Worm (Caenorhabditis elegans): ENCODE results near the gene sri-1.

sri-1 gene

DNA sequence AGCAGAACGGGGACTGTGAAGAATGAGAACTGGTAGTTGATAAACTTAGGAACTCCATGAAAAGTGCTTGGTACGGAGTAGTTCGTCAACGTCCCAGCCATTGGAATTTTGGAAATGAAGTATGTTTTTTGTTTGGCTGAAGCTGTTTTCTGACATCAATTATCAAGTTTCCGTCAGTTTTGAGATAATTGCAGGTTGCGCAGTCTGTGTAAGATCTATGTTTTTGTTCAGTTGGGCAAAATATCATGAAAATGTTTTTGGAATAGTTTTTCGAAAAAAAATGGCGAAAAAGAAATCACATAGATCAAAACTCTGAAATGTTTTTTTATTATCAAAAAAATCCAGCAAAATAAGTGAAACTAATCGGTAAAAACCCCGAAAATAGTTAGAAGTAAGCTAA lies 7.4 kb upstream of the sri-1 start, which contains the start of gene sru-22:
TSS of gene sru-22 (minus strand) at position 101 of the 400 bp plus-strand sequence.
- TF ChIP-seq lim-6 (tag; optimal IDR thresholded peaks at IDR 0.05) (no peak), ztf-16 (tag; optimal IDR thresholded peaks at IDR 0.05) (no peak), nhr-232 (tag; optimal IDR thresholded peaks at IDR 0.05) (no peak), hlh-13 (GFP tag; optimal IDR thresholded peaks at IDR 0.05) (no peak), C38D4.7 (GFP tag; optimal IDR thresholded peaks at IDR 0.05) (no peak), sox-4 (tag; optimal IDR thresholded peaks at IDR 0.05) (no peak), hlh-6 (tag; optimal IDR thresholded peaks at IDR 0.05) (no peak), ahr-1 (tag; optimal IDR thresholded peaks at IDR 0.05) (no peak), rnt-1 (tag; optimal IDR thresholded peaks at IDR 0.05) (no peak), unc-86 (tag; optimal IDR thresholded peaks at IDR 0.05) (no peak), eyg-1 (tag; optimal IDR thresholded peaks at IDR 0.05) (no peak), madf-2 (tag; optimal IDR thresholded peaks at IDR 0.05) (no peak), sdc-2 (tag; optimal IDR thresholded peaks at IDR 0.05) (no peak), hlh-30 (tag; optimal IDR thresholded peaks at IDR 0.05; ENCODE audit: insufficient read depth) (no peak), pha-2 (tag; optimal IDR thresholded peaks at IDR 0.05) (no peak), C08G9.2 (tag; optimal IDR thresholded peaks at IDR 0.05) (no peak)

DNA sequence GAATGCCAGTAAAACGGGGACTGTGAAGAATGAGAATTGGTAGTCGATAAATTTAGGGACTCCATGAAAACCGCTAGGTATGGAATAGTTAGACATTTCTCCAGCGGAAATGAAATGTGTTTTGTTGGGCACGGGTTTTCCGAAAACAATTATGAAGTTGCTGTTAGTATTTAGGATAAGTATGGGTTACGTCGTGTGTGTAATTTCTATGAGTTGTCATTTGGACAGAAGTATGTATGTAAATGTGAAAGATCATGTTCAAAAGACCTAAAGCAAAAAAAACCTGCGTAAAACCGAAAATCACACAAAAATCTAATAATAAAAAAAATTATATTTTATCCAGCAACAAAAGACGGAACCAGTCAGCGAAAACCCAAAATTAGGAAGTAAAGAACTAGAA lies 5.0 kb upstream of the sri-1 start, which contains the start of gene sru-23:
TSS of gene sru-23 (minus strand) at position 101 of the 400 bp plus-strand sequence.
- no peak for TF ChIP-seq ceh-6 (GFP tag; optimal IDR thresholded peaks at IDR 0.05)
- TF ChIP-seq ceh-14 (tag; optimal IDR thresholded peaks at IDR 0.05), result no peak
- TF ChIP-seq sox-2 (GFP tag; IDR thresholded peaks at IDR 0.05), result no peak
- no peak for TF ChIP-seq ceh-24 (tag; optimal IDR thresholded peaks at IDR 0.05)
- TF ChIP-seq elt-4 (tag; optimal IDR thresholded peaks at IDR 0.05), result no peak
- no peak for TF ChIP-seq pha-2 (tag; optimal IDR thresholded peaks at IDR 0.05)
- TF ChIP-seq ceh-22 (tag; optimal IDR thresholded peaks at IDR 0.05), result no peak
- TF ChIP-seq dmd-4 (tag; optimal IDR thresholded peaks at IDR 0.05; ENCODE audit: borderline replicate concordance), result no peak
- TF ChIP-seq eyg-1 (tag; optimal IDR thresholded peaks at IDR 0.05), result no peak
- TF ChIP-seq elt-2 (tag; optimal IDR thresholded peaks at IDR 0.05), result no peak
- no peak for TF ChIP-seq ceh-19 (GFP tag; optimal IDR thresholded peaks at IDR 0.05)
- no peak for TF ChIP-seq hlh-8 (tag; optimal IDR thresholded peaks at IDR 0.05)
- no peak for TF ChIP-seq unc-3 (GFP tag; conservative IDR thresholded peaks at IDR 0.05)
- no peak for TF ChIP-seq unc-3 (tag; optimal IDR thresholded peaks at IDR 0.05)
- TF ChIP-seq unc-42 (tag; optimal IDR thresholded peaks at IDR 0.05), result no peak
- TF ChIP-seq F13H6.1 (tag; optimal IDR thresholded peaks at IDR 0.05), result no peak
- no peak for TF ChIP-seq nhr-11 (tag; optimal IDR thresholded peaks at IDR 0.05)
- TF ChIP-seq T23F11.4 (GFP tag; optimal IDR thresholded peaks at IDR 0.05), result no peak

DNA sequence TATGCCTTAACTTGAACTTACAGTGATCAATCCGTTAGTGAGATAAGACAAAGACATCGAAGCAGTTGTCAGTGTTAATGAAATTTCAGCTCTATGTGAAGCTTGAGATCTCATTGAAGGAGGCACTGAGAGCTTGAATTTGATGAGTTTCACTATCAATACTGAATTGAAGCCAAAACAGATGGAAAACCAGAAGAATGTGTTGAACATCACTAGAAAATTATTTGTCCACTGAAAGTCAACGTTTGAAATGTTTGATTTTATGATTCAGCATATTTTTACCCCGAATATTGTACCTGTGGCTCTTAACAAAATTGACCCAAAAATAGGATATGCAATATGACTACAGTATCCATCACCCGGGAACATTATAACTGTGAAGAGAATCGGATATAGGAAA lies 3.4 kb upstream of the sri-1 start:
- no peak for TF ChIP-seq ahr-1 (tag; optimal IDR thresholded peaks at IDR 0.05)
- TF ChIP-seq eyg-1 (tag; optimal IDR thresholded peaks at IDR 0.05), result no peak
- no peak for TF ChIP-seq madf-2 (tag; optimal IDR thresholded peaks at IDR 0.05)
- TF ChIP-seq zip-5 (tag; optimal IDR thresholded peaks at IDR 0.05), result no peak
- TF ChIP-seq ceh-48 (tag; optimal IDR thresholded peaks at IDR 0.05), result no peak

DNA sequence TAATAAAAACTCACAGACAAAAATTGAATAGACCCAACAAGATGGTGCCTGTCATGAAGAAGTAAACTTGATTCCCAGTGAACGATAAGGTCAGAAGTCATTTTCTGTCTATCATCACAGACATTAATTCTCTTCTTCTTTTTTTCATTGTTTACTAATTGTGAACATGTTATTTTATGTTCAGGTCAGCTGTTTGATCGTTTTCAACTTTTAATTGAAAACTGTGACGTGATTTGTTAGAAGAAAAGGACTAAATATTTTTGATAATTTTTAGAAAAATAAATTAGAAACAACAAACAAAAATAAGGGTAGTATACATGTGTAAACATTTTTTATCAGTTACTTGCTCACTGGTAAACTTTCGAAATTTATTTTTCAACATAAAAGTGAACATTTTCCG lies 2.2 kb upstream of the sri-1 start, which contains the start of gene F36G9.7:
TSS of gene F36G9.7 (minus strand) at position 101 of the 400 bp plus-strand sequence.
- no peak for TF ChIP-seq gmeb-2 (tag; optimal IDR thresholded peaks at IDR 0.05)
- no peak for TF ChIP-seq unc-86 (tag; optimal IDR thresholded peaks at IDR 0.05)
- TF ChIP-seq tbx-2 (tag; optimal IDR thresholded peaks at IDR 0.05), result no peak
- TF ChIP-seq che-1 (tag; optimal IDR thresholded peaks at IDR 0.05), result no peak
- TF ChIP-seq lin-11 (tag; optimal IDR thresholded peaks at IDR 0.05), result no peak
- no peak for TF ChIP-seq unc-42 (tag; optimal IDR thresholded peaks at IDR 0.05)
- no peak for TF ChIP-seq ceh-24 (tag; optimal IDR thresholded peaks at IDR 0.05)
- no peak for TF ChIP-seq npax-4 (tag; optimal IDR thresholded peaks at IDR 0.05)
- TF ChIP-seq fkh-10 (GFP tag; optimal IDR thresholded peaks at IDR 0.05), result no peak
- no peak for TF ChIP-seq hlh-30 (tag; optimal IDR thresholded peaks at IDR 0.05; ENCODE audit: insufficient read depth)
- TF ChIP-seq nfya-1 (tag; optimal IDR thresholded peaks at IDR 0.05), result no peak
- no peak for TF ChIP-seq sox-4 (tag; optimal IDR thresholded peaks at IDR 0.05)
- TF ChIP-seq ceh-48 (tag; optimal IDR thresholded peaks at IDR 0.05), result no peak
- TF ChIP-seq pag-3 (tag; optimal IDR thresholded peaks at IDR 0.05; ENCODE audit: borderline replicate concordance), result no peak
